Fruit fly (Drosophila melanogaster) whole organism, embryonic: Measurements from ENCODE around the gene CG9184.
A peak's percentile ranks its signal among the peaks of the same experiment; 100 is the strongest.

Experiments
- Adf1 ChIP-seq: fragments of 200-800 bp; sonication (Bioruptor generic); IDR thresholded peaks from 2 replicates; pipeline ENCODE4 v1.3.6; 2022; ENCODE audit warnings: missing biosample characterization, missing genetic modification characterization
- Atf6 ChIP-seq: fragments of 200-800 bp; sonication (Bioruptor generic); IDR thresholded peaks from 2 replicates; pipeline ENCODE4 v1.3.6; 2022; ENCODE audit warnings: missing biosample characterization, missing genetic modification characterization
- Bdp1 ChIP-seq: fragments of 200-800 bp; sonication (Bioruptor generic); optimal IDR thresholded peaks from 3 replicates; lab custom pipeline; 2016; ENCODE audit warnings: missing biosample characterization, missing genetic modification characterization
- Blimp-1 ChIP-seq: fragments of 200-800 bp; sonication (Bioruptor generic); optimal IDR thresholded peaks from 3 replicates; lab custom pipeline; 2018; ENCODE audit warnings: missing biosample characterization, missing genetic modification characterization, mild to moderate bottlenecking, moderate library complexity, missing genetic modification reagents
- CG11456 ChIP-seq: fragments of 200-800 bp; sonication (Bioruptor generic); IDR thresholded peaks from 3 replicates; pipeline ENCODE4 v1.3.6; 2022; ENCODE audit warnings: missing biosample characterization, missing genetic modification characterization
- CG11696 ChIP-seq: fragments of 200-800 bp; sonication (Bioruptor generic); IDR thresholded peaks from 2 replicates; pipeline ENCODE4 v1.3.6; 2022; ENCODE audit warnings: missing biosample characterization, missing genetic modification characterization
- CG13123 ChIP-seq: fragments of 200-800 bp; sonication (Bioruptor generic); optimal IDR thresholded peaks from 2 replicates; lab custom pipeline; 2016; ENCODE audit warnings: missing biosample characterization, missing genetic modification characterization
- CG15011 ChIP-seq: fragments of 200-800 bp; sonication (Bioruptor generic); optimal IDR thresholded peaks from 3 replicates; lab custom pipeline; 2018; ENCODE audit warnings: missing biosample characterization, mild to moderate bottlenecking, missing genetic modification characterization
- CG16813 ChIP-seq: fragments of 200-800 bp; sonication (Bioruptor generic); IDR thresholded peaks from 3 replicates; pipeline ENCODE4 v1.3.6; 2022; ENCODE audit warnings: missing biosample characterization, missing genetic modification characterization; ENCODE audit not compliant: partially characterized antibody
- CG17612 ChIP-seq: fragments of 200-800 bp; sonication (Bioruptor generic); IDR thresholded peaks from 2 replicates; pipeline ENCODE4 v1.3.6; 2022; ENCODE audit warnings: missing biosample characterization, missing genetic modification characterization
- CG17802 ChIP-seq: fragments of 200-800 bp; sonication (Bioruptor generic); optimal IDR thresholded peaks from 2 replicates; lab custom pipeline; 2018; ENCODE audit warnings: missing biosample characterization, mild to moderate bottlenecking, missing genetic modification characterization, moderate library complexity
- CG2202 ChIP-seq: fragments of 200-800 bp; sonication (Bioruptor generic); optimal IDR thresholded peaks from 2 replicates; lab custom pipeline; 2018; ENCODE audit warnings: missing biosample characterization, mild to moderate bottlenecking, missing genetic modification characterization
- CG30403 ChIP-seq: fragments of 200-800 bp; sonication (Bioruptor generic); optimal IDR thresholded peaks from 3 replicates; lab custom pipeline; 2016; ENCODE audit warnings: missing biosample characterization, missing genetic modification characterization
- CG32532 ChIP-seq: fragments of 200-800 bp; sonication (Bioruptor generic); IDR thresholded peaks from 2 replicates; pipeline ENCODE4 v1.3.6; 2022; ENCODE audit warnings: missing biosample characterization, missing genetic modification characterization
- CG3726 ChIP-seq: fragments of 200-800 bp; sonication (Bioruptor generic); IDR thresholded peaks from 3 replicates; pipeline ENCODE4, ENCODE4 v1.3.6; 2022; ENCODE audit warnings: missing biosample characterization, missing genetic modification characterization
- CG4328 ChIP-seq: fragments of 200-800 bp; sonication (Bioruptor generic); optimal IDR thresholded peaks from 3 replicates; lab custom pipeline; 2017; ENCODE audit warnings: missing biosample characterization, missing genetic modification reagents, missing genetic modification characterization
- CG4730 ChIP-seq: fragments of 200-800 bp; sonication (Bioruptor generic); IDR thresholded peaks from 2 replicates; pipeline ENCODE4 v1.3.6; 2022; ENCODE audit warnings: missing biosample characterization, missing genetic modification characterization
- CG4820 ChIP-seq: fragments of 200-800 bp; sonication (Bioruptor generic); optimal IDR thresholded peaks from 3 replicates; lab custom pipeline; 2016; ENCODE audit warnings: missing biosample characterization, missing genetic modification characterization
- CG7271 ChIP-seq: fragments of 200-800 bp; sonication (Bioruptor generic); optimal IDR thresholded peaks from 2 replicates; lab custom pipeline; 2018; ENCODE audit warnings: missing biosample characterization, mild to moderate bottlenecking, missing genetic modification characterization, moderate library complexity
- CG7372 ChIP-seq: fragments of 200-800 bp; sonication (Bioruptor generic); IDR thresholded peaks from 2 replicates; pipeline ENCODE4 v1.3.6; 2022; ENCODE audit warnings: missing biosample characterization, missing genetic modification characterization
- CG7928 ChIP-seq: fragments of 200-800 bp; sonication (Bioruptor generic); optimal IDR thresholded peaks from 2 replicates; lab custom pipeline; 2017; ENCODE audit warnings: missing biosample characterization, mild to moderate bottlenecking, missing genetic modification characterization
- CG8388 ChIP-seq: fragments of 200-800 bp; sonication (Bioruptor generic); optimal IDR thresholded peaks from 2 replicates; lab custom pipeline; 2019; ENCODE audit warnings: missing biosample characterization, mild to moderate bottlenecking, missing genetic modification characterization, moderate library complexity
- CG9215 ChIP-seq: fragments of 200-800 bp; sonication (Bioruptor generic); IDR thresholded peaks from 2 replicates; pipeline ENCODE4 v1.3.6; 2022; ENCODE audit warnings: missing biosample characterization, missing genetic modification characterization
- CG9727 ChIP-seq: fragments of 200-800 bp; sonication (Bioruptor generic); optimal IDR thresholded peaks from 3 replicates; lab custom pipeline; 2017; ENCODE audit warnings: missing biosample characterization, mild to moderate bottlenecking, missing genetic modification characterization
- CG9817 ChIP-seq: fragments of 200-800 bp; sonication (Bioruptor generic); optimal IDR thresholded peaks from 2 replicates; lab custom pipeline; 2018; ENCODE audit warnings: missing biosample characterization, mild to moderate bottlenecking, missing genetic modification characterization, moderate library complexity
- CG9876 ChIP-seq: fragments of 200-800 bp; sonication (Bioruptor generic); optimal IDR thresholded peaks from 2 replicates; lab custom pipeline; 2016; ENCODE audit warnings: missing biosample characterization, missing genetic modification characterization
- Camta ChIP-seq: fragments of 200-800 bp; sonication (Bioruptor generic); optimal IDR thresholded peaks from 2 replicates; lab custom pipeline; 2016; ENCODE audit warnings: missing biosample characterization, missing genetic modification characterization
- D19A ChIP-seq: fragments of 200-800 bp; optimal IDR thresholded peaks from 3 replicates; lab custom pipeline; 2019; ENCODE audit warnings: missing biosample characterization, mild to moderate bottlenecking, missing genetic modification characterization, moderate library complexity
- Dref ChIP-seq: fragments of 200-800 bp; sonication (Bioruptor generic); IDR thresholded peaks from 2 replicates; pipeline ENCODE4 v1.3.6; 2022; ENCODE audit warnings: missing biosample characterization, missing genetic modification characterization
- E2f1 ChIP-seq: fragments of 200-800 bp; sonication (Bioruptor generic); IDR thresholded peaks from 2 replicates; pipeline ENCODE4 v1.3.6; 2022; ENCODE audit warnings: missing biosample characterization, missing genetic modification characterization
- ERR ChIP-seq: fragments of 200-800 bp; sonication (Bioruptor generic); optimal IDR thresholded peaks from 2 replicates; lab custom pipeline; 2016; ENCODE audit warnings: missing biosample characterization, missing genetic modification characterization
- H2.0 ChIP-seq: fragments of 200-800 bp; sonication (Bioruptor generic); IDR thresholded peaks from 2 replicates; pipeline ENCODE4 v1.3.6; 2022; ENCODE audit warnings: missing biosample characterization, missing genetic modification characterization
- HLHmδ ChIP-seq: fragments of 200-800 bp; sonication (Bioruptor generic); optimal IDR thresholded peaks from 2 replicates; lab custom pipeline; 2018; ENCODE audit warnings: missing biosample characterization, mild to moderate bottlenecking, missing genetic modification characterization, moderate library complexity
- MTF-1 ChIP-seq: fragments of 200-800 bp; sonication (Bioruptor generic); optimal IDR thresholded peaks from 2 replicates; lab custom pipeline; 2018; ENCODE audit warnings: missing biosample characterization, mild to moderate bottlenecking, missing genetic modification characterization, borderline replicate concordance
- Mes4 ChIP-seq: fragments of 200-800 bp; sonication (Bioruptor generic); optimal IDR thresholded peaks from 2 replicates; lab custom pipeline; 2016; ENCODE audit warnings: missing biosample characterization, missing genetic modification characterization
- Sry-β ChIP-seq: fragments of 200-800 bp; sonication (Bioruptor generic); optimal IDR thresholded peaks from 2 replicates; lab custom pipeline; 2018; ENCODE audit warnings: missing biosample characterization, mild to moderate bottlenecking, missing genetic modification characterization, moderate library complexity
- ap ChIP-seq: fragments of 200-800 bp; sonication (Bioruptor generic); IDR thresholded peaks from 2 replicates; pipeline ENCODE4 v1.3.6; 2022; ENCODE audit warnings: missing biosample characterization, missing genetic modification characterization
- chif ChIP-seq, 2 experiments: fragments of 200-800 bp; sonication (Bioruptor generic); optimal IDR thresholded peaks; 3 replicates each; lab custom pipeline; 2016; ENCODE audit warnings: missing biosample characterization in 2 of 2, missing genetic modification characterization in 2 of 2
- chm ChIP-seq: fragments of 200-800 bp; sonication (Bioruptor generic); IDR thresholded peaks from 2 replicates; pipeline ENCODE4 v1.3.6; 2022; ENCODE audit warnings: missing biosample characterization, missing genetic modification characterization
- cwo ChIP-seq: fragments of 200-800 bp; sonication (Bioruptor generic); optimal IDR thresholded peaks from 3 replicates; lab custom pipeline; 2017; ENCODE audit warnings: missing biosample characterization, missing genetic modification characterization, mild to moderate bottlenecking, moderate library complexity, missing genetic modification reagents
- exex ChIP-seq: fragments of 200-800 bp; sonication (Bioruptor generic); optimal IDR thresholded peaks from 4 replicates; lab custom pipeline; 2018; ENCODE audit warnings: missing biosample characterization, mild to moderate bottlenecking, missing genetic modification characterization, moderate library complexity
- fru ChIP-seq: fragments of >200 bp; optimal IDR thresholded peaks from 2 replicates; lab custom pipeline; 2017
- gem ChIP-seq: fragments of 200-800 bp; sonication (Bioruptor generic); optimal IDR thresholded peaks from 2 replicates; lab custom pipeline; 2019; ENCODE audit warnings: missing biosample characterization, mild to moderate bottlenecking, missing genetic modification characterization, moderate library complexity
- her ChIP-seq: fragments of 200-800 bp; sonication (Bioruptor generic); optimal IDR thresholded peaks from 2 replicates; lab custom pipeline; 2016; ENCODE audit warnings: missing biosample characterization, missing genetic modification characterization
- mam ChIP-seq: fragments of 200-800 bp; sonication (Bioruptor generic); optimal IDR thresholded peaks from 3 replicates; lab custom pipeline; 2016; ENCODE audit warnings: missing biosample characterization, missing genetic modification characterization
- phol ChIP-seq: fragments of 200-800 bp; sonication (Bioruptor generic); optimal IDR thresholded peaks from 3 replicates; lab custom pipeline; 2018; ENCODE audit warnings: missing biosample characterization, mild to moderate bottlenecking, missing genetic modification characterization, moderate library complexity
- pita ChIP-seq: fragments of 200-800 bp; sonication (Bioruptor generic); optimal IDR thresholded peaks from 2 replicates; lab custom pipeline; 2017; ENCODE audit warnings: missing biosample characterization, mild to moderate bottlenecking, missing genetic modification characterization
- pnt ChIP-seq: fragments of 200-800 bp; sonication (Bioruptor generic); optimal IDR thresholded peaks from 3 replicates; lab custom pipeline; 2016; ENCODE audit warnings: missing biosample characterization, missing genetic modification characterization
- rib ChIP-seq: fragments of 200-800 bp; sonication (Bioruptor generic); IDR thresholded peaks from 2 replicates; pipeline ENCODE4 v1.3.6; 2022; ENCODE audit warnings: missing biosample characterization, missing genetic modification characterization
- toy ChIP-seq: fragments of 200-800 bp; sonication (Bioruptor generic); IDR thresholded peaks from 2 replicates; pipeline ENCODE4 v1.3.6; 2022; ENCODE audit warnings: missing biosample characterization, missing genetic modification characterization
- vfl ChIP-seq: fragments of 200-800 bp; sonication (Bioruptor generic); optimal IDR thresholded peaks from 2 replicates; lab custom pipeline; 2016; ENCODE audit warnings: missing biosample characterization, missing genetic modification characterization
- zfh2 ChIP-seq: fragments of 200-800 bp; sonication (Bioruptor generic); optimal IDR thresholded peaks from 2 replicates; lab custom pipeline; 2016; ENCODE audit warnings: missing biosample characterization, missing genetic modification characterization

CG9184 gene

DNA sequence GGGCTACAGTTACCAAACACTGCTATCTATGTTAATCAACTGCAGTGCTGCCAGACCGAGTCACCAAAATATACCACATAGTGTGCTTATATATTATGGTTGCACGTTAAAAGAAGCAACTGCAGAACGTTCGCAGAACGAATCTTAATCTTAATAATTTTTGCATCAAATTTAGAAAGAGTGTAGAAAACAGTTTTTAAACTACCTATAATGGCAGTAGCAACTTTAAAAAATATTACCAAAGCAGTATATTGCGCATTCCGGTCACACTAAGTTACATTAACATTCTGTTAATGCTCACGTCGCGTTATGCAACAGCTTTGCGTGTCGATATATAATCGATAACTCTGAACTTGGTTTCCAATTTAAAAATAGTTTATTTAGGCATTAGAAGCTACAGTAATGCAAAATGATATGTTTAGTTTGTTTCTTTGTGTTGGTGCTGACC is 19.6 kb upstream of the CG9184 start, which contains the start of gene indra (continued):
- peak; percentile 49 for TF ChIP-seq CG4328 (GFP tag; lab: Kevin White, UChicago)
- TF ChIP-seq Dref: peak; percentile 72
- TF ChIP-seq CG3726 (GFP tag; lab: Robert Waterston, UW): no peak
- TF ChIP-seq Blimp-1 (GFP tag; lab: Kevin White, UChicago): no peak
- peak; percentile 52 for TF ChIP-seq CG9876
- no peak for TF ChIP-seq cwo (GFP tag; lab: Kevin White, UChicago)
- peak; percentile 20 for TF ChIP-seq Bdp1
- no peak for TF ChIP-seq CG11696 (GFP tag; lab: Robert Waterston, UW)
- 0 out of 2 replicates have a peak, but pooled peaks have one; percentile 29 for TF ChIP-seq chm (GFP tag; lab: Robert Waterston, UW)
- peak; percentile 42 for TF ChIP-seq pnt (GFP tag; lab: Kevin White, UChicago)
- TF ChIP-seq pita (GFP tag; lab: Kevin White, UChicago): no peak
- TF ChIP-seq CG7928 (GFP tag; lab: Kevin White, UChicago): no peak
- TF ChIP-seq CG7372: peak; percentile 26; the same call in 1 of the 2 replicates
- no peak for TF ChIP-seq MTF-1
- no peak for TF ChIP-seq CG15011
- peak; percentile 59 for TF ChIP-seq CG9817 (tag; lab: Kevin White, UChicago)
- peak; percentile 71 for TF ChIP-seq CG30403 (GFP tag; lab: Kevin White, UChicago)
- no peak for TF ChIP-seq Sry-β (GFP tag; lab: Kevin White, UChicago)
- no peak for TF ChIP-seq CG11456 (GFP tag; lab: Robert Waterston, UW)
- TF ChIP-seq Mes4: peak; percentile 49
- peak; percentile 51 for TF ChIP-seq CG9727 (GFP tag; lab: Kevin White, UChicago)
- peak; percentile 44; the same call in 1 of the 2 replicates for TF ChIP-seq Atf6 (GFP tag; lab: Robert Waterston, UW)
- no peak for TF ChIP-seq H2.0 (GFP tag; lab: Robert Waterston, UW)
- no peak for TF ChIP-seq toy
- TF ChIP-seq vfl (GFP tag; lab: Kevin White, UChicago): peak; percentile 13
- no peak for TF ChIP-seq CG4730
- TF ChIP-seq CG17802 (tag; lab: Kevin White, UChicago): no peak
- TF ChIP-seq CG32532 (GFP tag; lab: Robert Waterston, UW): peak; percentile 43; the same call in 1 of the 2 replicates
- TF ChIP-seq fru: no peak
- TF ChIP-seq rib (GFP tag; lab: Robert Waterston, UW): no peak
- peak; percentile 8 to 69 for TF ChIP-seq chif (GFP tag; optimal IDR thresholded peaks at IDR 0.05; lab: Kevin White, UChicago)
- peak; percentile 36 for TF ChIP-seq CG4820 (GFP tag; lab: Kevin White, UChicago)
- TF ChIP-seq her (GFP tag; lab: Kevin White, UChicago): peak; percentile 8
- peak; percentile 74 for TF ChIP-seq zfh2 (GFP tag; lab: Kevin White, UChicago)
- peak; percentile 73 for TF ChIP-seq gem (tag; lab: Kevin White, UChicago)
- TF ChIP-seq E2f1 (GFP tag; lab: Robert Waterston, UW): no peak
- peak; percentile 24 for TF ChIP-seq CG7271 (tag; lab: Kevin White, UChicago)
- TF ChIP-seq mam (GFP tag; lab: Kevin White, UChicago): peak; percentile 52
- TF ChIP-seq exex (tag; lab: Kevin White, UChicago): no peak
- no peak for TF ChIP-seq Adf1
- no peak for TF ChIP-seq CG17612
- no peak for TF ChIP-seq D19A (tag; lab: Kevin White, UChicago)
- TF ChIP-seq CG2202 (tag; lab: Kevin White, UChicago): no peak
- no peak for TF ChIP-seq HLHmδ (GFP tag; lab: Kevin White, UChicago)
- TF ChIP-seq ERR: peak; percentile 62
- no peak for TF ChIP-seq ap (GFP tag; lab: Robert Waterston, UW)
- TF ChIP-seq phol (tag; lab: Kevin White, UChicago): peak; percentile 77
- peak; percentile 27 for TF ChIP-seq CG13123 (GFP tag; lab: Kevin White, UChicago)
- no peak for TF ChIP-seq CG8388
- peak; percentile 55; the same call in 1 of the 2 replicates for TF ChIP-seq CG9215
- peak; percentile 60 for TF ChIP-seq CG16813 (GFP tag; lab: Robert Waterston, UW)
- TF ChIP-seq Camta: peak; percentile 24
